Worm (Caenorhabditis elegans) whole organism, L4/young adult: Measurements from ENCODE around the gene C27A2.12.

Experiments
- W03F9.2 ChIP-seq: fragments of 150-350 bp; optimal IDR thresholded peaks from 2 replicates; lab custom pipeline; 2014; ENCODE audit warnings: missing biosample characterization, missing genetic modification characterization
- him-1 ChIP-seq: sonication (generic microtip); optimal IDR thresholded peaks from 2 replicates; lab custom pipeline; 2016; ENCODE audit warnings: missing genotype, missing genetic modification reagents, missing genetic modification characterization, missing compliant biosample characterization

DNA sequence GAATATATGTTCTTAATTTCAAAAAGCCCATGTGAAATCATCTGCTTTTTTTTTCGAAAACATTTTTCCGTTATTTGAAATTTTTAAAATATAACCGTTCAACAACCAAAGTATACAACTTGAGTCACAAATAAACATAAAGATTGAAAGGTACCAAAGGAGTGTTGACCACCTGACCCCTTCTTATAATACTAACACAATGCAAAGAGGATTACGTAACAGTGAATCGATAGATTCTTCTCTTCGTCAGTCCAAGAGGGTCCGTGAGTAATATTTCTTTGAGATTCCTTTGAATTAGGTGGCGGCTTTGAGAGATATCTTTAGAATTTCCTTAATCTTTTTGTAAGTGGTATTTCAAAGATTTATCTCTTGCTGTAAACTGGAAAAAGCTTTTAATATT is 41.8 kb downstream of the C27A2.12 start:
- TF ChIP-seq him-1 (tag; lab: Kevin White, UChicago): no peak
- no peak for TF ChIP-seq W03F9.2 (tag; lab: Kevin White, UChicago)
